Fruit fly (Drosophila melanogaster) whole organism, wandering third instar larva: ENCODE results near the gene Cp7Fb.

Experiments
- CG32264 ChIP-seq: fragments of 200-800 bp; sonication (Bioruptor generic); optimal IDR thresholded peaks from 2 replicates; lab custom pipeline; 2016; ENCODE audit warnings: missing biosample characterization, missing genetic modification characterization
- CG9705 ChIP-seq: fragments of 200-800 bp; sonication (Bioruptor generic); optimal IDR thresholded peaks from 2 replicates; lab custom pipeline; 2018; ENCODE audit warnings: missing biosample characterization, mild to moderate bottlenecking, missing genetic modification characterization
- CrebA ChIP-seq: fragments of 200-800 bp; sonication (Bioruptor generic); optimal IDR thresholded peaks from 2 replicates; lab custom pipeline; 2016; ENCODE audit warnings: missing biosample characterization, mild to moderate bottlenecking, missing genetic modification characterization, borderline replicate concordance
- Dif ChIP-seq: fragments of 200-275, 200-300 bp; sonication (Bioruptor generic); optimal IDR thresholded peaks from 2 replicates; lab custom pipeline; 2018; ENCODE audit warnings: missing biosample characterization, missing genetic modification characterization; ENCODE audit not compliant: partially characterized antibody
- HLH106 ChIP-seq: fragments of 200-800 bp; optimal IDR thresholded peaks from 3 replicates; lab custom pipeline; 2019; ENCODE audit warnings: missing biosample characterization, mild to moderate bottlenecking, missing genetic modification characterization, moderate library complexity
- Hnf4 ChIP-seq: fragments of 200-800 bp; sonication (Bioruptor generic); optimal IDR thresholded peaks from 2 replicates; lab custom pipeline; 2016; ENCODE audit warnings: missing biosample characterization, mild to moderate bottlenecking, missing genetic modification characterization
- Hr78 ChIP-seq: fragments of >200 bp; optimal IDR thresholded peaks from 2 replicates; lab custom pipeline; 2017; ENCODE audit warnings: missing biosample characterization, missing genetic modification characterization
- Hr83 ChIP-seq: fragments of 200-300 bp; sonication (Bioruptor generic); optimal IDR thresholded peaks from 2 replicates; lab custom pipeline; 2016; ENCODE audit warnings: missing biosample characterization, mild to moderate bottlenecking, missing genetic modification characterization, moderate library complexity; ENCODE audit not compliant: poor library complexity, severe bottlenecking
- Jra ChIP-seq: sonication (Bioruptor generic); optimal IDR thresholded peaks from 2 replicates; lab custom pipeline; 2016; ENCODE audit warnings: missing biosample characterization, missing genetic modification characterization
- Mio ChIP-seq: sonication (Bioruptor generic); optimal IDR thresholded peaks from 2 replicates; lab custom pipeline; 2016; ENCODE audit warnings: missing biosample characterization, missing genetic modification characterization
- N ChIP-seq: fragments of >200 bp; optimal IDR thresholded peaks from 2 replicates; lab custom pipeline; 2018; ENCODE audit warnings: missing biosample characterization, missing external identifiers, missing genetic modification characterization
- Vsx2 ChIP-seq: fragments of 200-300, 225-300 bp; sonication (Bioruptor generic); optimal IDR thresholded peaks from 2 replicates; lab custom pipeline; 2018; ENCODE audit warnings: missing biosample characterization, missing genetic modification characterization; ENCODE audit not compliant: partially characterized antibody
- br ChIP-seq: fragments of 200-800 bp; sonication (Bioruptor generic); optimal IDR thresholded peaks from 2 replicates; lab custom pipeline; 2016; ENCODE audit warnings: missing biosample characterization, missing genetic modification characterization
- dl ChIP-seq, 2 experiments: fragments of 175-275, 200-275 bp in 1 of 2; fragments of 200-275 bp in 1 of 2; sonication (Bioruptor generic); optimal IDR thresholded peaks; lab custom pipeline; 2018; ENCODE audit warnings: mild to moderate bottlenecking in 2 of 2, missing biosample characterization in 2 of 2, missing genetic modification characterization in 2 of 2, moderate library complexity in 2 of 2; ENCODE audit not compliant: partially characterized antibody in 2 of 2, insufficient read depth in 1 of 2
- dmrt93B ChIP-seq: fragments of 200-800 bp; sonication (Bioruptor generic); optimal IDR thresholded peaks from 2 replicates; lab custom pipeline; 2018; ENCODE audit warnings: missing biosample characterization, mild to moderate bottlenecking, missing genetic modification characterization
- ey ChIP-seq: fragments of 200-800 bp; sonication (Bioruptor generic); optimal IDR thresholded peaks from 2 replicates; lab custom pipeline; 2016; ENCODE audit warnings: missing biosample characterization, missing genetic modification characterization
- foxo ChIP-seq, 2 experiments: fragments of 200-800 bp; sonication (Bioruptor generic); optimal IDR thresholded peaks; 2 replicates in 1 of 2; 3 replicates in 1 of 2; lab custom pipeline; 2016 to 2017; ENCODE audit warnings: missing biosample characterization in 2 of 2, missing genetic modification characterization in 2 of 2
- fru ChIP-seq: fragments of 200-800 bp; sonication (Bioruptor generic); optimal IDR thresholded peaks from 3 replicates; lab custom pipeline; 2016; ENCODE audit warnings: missing biosample characterization, mild to moderate bottlenecking, missing genetic modification characterization
- h ChIP-seq: fragments of 200-800 bp; sonication (Bioruptor generic); optimal IDR thresholded peaks from 3 replicates; lab custom pipeline; 2016; ENCODE audit warnings: missing biosample characterization, mild to moderate bottlenecking, missing genetic modification characterization
- jim ChIP-seq: fragments of 175-275, 200-325 bp; sonication (Bioruptor generic); optimal IDR thresholded peaks from 2 replicates; lab custom pipeline; 2016; ENCODE audit warnings: missing biosample characterization, mild to moderate bottlenecking, missing genetic modification characterization
- lola ChIP-seq: fragments of >200 bp; optimal IDR thresholded peaks from 2 replicates; lab custom pipeline; 2017; ENCODE audit warnings: missing biosample characterization, missing genetic modification characterization
- pan ChIP-seq: fragments of >200 bp; optimal IDR thresholded peaks from 2 replicates; lab custom pipeline; 2017
- psq ChIP-seq: fragments of 200-800 bp; sonication (Bioruptor generic); optimal IDR thresholded peaks from 3 replicates; lab custom pipeline; 2017; ENCODE audit warnings: missing biosample characterization, mild to moderate bottlenecking, missing genetic modification characterization, moderate library complexity
- rgr ChIP-seq: fragments of 200-800 bp; sonication (Bioruptor generic); optimal IDR thresholded peaks from 3 replicates; lab custom pipeline; 2016; ENCODE audit warnings: missing biosample characterization, mild to moderate bottlenecking, missing genetic modification characterization
- sv ChIP-seq: fragments of 200-800 bp; sonication (Bioruptor generic); optimal IDR thresholded peaks from 3 replicates; lab custom pipeline; 2016; ENCODE audit warnings: missing biosample characterization, missing genetic modification characterization
- usp ChIP-seq: fragments of >200 bp; optimal IDR thresholded peaks from 2 replicates; lab custom pipeline; 2017; ENCODE audit warnings: missing biosample characterization, missing genetic modification characterization
- woc ChIP-seq: sonication (Bioruptor generic); optimal IDR thresholded peaks from 2 replicates; lab custom pipeline; 2016; ENCODE audit warnings: missing biosample characterization, mild to moderate bottlenecking, missing genetic modification characterization

Gene Cp7Fb

DNA sequence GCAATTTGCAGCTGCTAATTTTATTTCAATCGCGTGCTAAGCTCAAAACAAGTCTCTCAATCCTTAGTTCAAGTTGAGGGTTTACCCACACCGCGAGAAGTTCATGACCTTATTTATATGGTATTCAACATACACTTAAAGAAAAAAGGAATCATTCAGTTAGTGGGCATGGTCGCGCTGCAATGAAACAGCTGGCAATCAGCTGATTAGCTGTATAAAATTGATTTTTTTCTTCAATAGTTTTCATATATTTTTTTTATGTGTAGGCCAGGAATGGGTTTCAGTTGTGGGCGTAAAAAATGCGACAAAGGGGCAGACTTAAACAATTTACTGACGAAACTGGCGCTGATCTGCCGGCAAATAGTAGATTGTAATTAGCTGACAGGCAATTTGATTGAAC, 25.5 kb downstream of the Cp7Fb start:
- TF ChIP-seq rgr (GFP tag; lab: Kevin White, UChicago) (peak; percentile 7), fru (no peak), sv (GFP tag; lab: Kevin White, UChicago) (no peak), CrebA (GFP tag; lab: Kevin White, UChicago) (no peak), br (no peak), jim (GFP tag; lab: Kevin White, UChicago) (no peak), HLH106 (tag; lab: Kevin White, UChicago) (no peak), Hr83 (GFP tag; lab: Kevin White, UChicago) (no peak), usp (GFP tag; lab: Kevin White, UChicago) (no peak)

DNA sequence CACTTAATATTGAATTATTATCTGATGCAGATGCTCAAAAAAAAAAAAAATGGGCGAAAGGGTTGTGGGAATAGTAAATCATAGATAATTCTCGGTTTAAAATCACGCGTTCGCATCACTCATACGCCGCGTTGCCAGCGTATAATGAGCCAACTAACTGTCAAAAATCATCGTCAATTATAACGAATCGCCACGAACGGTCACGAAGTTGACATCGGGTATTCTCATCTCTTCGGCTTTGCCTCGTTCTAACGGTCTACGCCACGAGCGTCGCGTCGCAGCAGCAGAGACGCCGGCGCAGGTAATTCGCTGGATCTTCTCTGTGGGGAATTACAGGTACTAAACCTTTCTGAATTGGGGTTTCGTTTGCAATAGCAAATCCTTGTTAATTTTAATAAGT, 27.7 kb downstream of the Cp7Fb start:
- TF ChIP-seq Hr78 (GFP tag; lab: Kevin White, UChicago) (no peak), Hr83 (GFP tag; lab: Kevin White, UChicago) (no peak), Dif (GFP tag; lab: Kevin White, UChicago) (no peak), HLH106 (tag; lab: Kevin White, UChicago) (no peak), dmrt93B (GFP tag; lab: Kevin White, UChicago) (no peak), ey (GFP tag; lab: Kevin White, UChicago) (no peak), CG9705 (GFP tag; lab: Kevin White, UChicago) (no peak), usp (GFP tag; lab: Kevin White, UChicago) (no peak), Mio (GFP tag; lab: Kevin White, UChicago) (no peak), dl (GFP tag; optimal IDR thresholded peaks at IDR 0.05; lab: Kevin White, UChicago; ENCODE audit: insufficient read depth in 1 of 2, partially characterized antibody in 2 of 2) (no peak), CrebA (GFP tag; lab: Kevin White, UChicago) (no peak), woc (GFP tag; lab: Kevin White, UChicago) (no peak), psq (no peak)

DNA sequence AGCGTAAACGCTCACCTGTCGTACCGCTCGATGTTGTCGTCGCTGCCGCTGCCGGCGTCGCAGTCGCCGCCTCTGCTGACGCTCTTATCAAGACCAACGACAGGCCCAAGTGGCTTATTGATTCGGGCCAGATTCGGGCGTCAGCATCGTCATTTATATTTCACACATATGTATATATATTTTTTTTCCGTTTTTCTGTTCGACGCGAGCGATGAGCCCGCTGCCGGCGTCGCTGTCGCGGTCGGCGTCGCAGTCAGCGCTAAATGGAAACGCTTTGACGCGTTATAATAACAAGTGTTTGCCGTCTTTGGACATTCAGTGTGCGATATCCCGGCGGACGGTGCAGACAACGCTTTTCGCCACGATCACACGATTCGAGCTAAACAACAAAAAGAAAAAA, 28.4 kb downstream of the Cp7Fb start:
- TF ChIP-seq lola (GFP tag; lab: Kevin White, UChicago) (no peak), Hr83 (GFP tag; lab: Kevin White, UChicago) (no peak), rgr (GFP tag; lab: Kevin White, UChicago) (no peak), h (GFP tag; lab: Kevin White, UChicago) (no peak), N (GFP tag; lab: Kevin White, UChicago) (no peak), dl (GFP tag; optimal IDR thresholded peaks at IDR 0.05; lab: Kevin White, UChicago; ENCODE audit: insufficient read depth in 1 of 2, partially characterized antibody in 2 of 2) (no peak)

DNA sequence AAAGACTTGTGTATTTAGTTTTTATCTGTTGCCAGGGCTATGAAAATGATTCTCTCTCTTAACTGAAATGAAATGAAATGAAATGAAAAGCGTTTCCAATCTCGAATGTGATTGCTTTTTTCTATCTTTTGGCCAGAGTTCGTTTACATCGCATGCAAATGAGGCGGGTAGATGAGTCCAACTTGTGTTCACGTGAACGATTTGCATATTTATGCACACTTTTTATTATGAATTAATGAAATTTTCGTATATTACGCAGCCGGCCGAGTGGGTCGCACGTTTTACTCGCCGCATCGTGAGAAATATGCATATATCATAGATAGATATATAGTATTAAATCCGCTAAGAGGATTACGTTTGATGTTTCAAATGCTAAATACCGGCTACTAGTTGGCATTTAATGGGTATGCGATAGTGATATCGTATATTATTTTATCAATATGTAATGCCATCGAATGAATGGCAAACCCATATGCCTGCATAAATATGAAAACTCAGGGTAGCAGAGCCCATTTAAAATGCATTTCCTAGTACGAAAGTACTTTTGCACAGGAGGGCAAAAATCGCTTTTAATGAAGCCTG, 31.5 kb downstream of the Cp7Fb start:
- TF ChIP-seq woc (GFP tag; lab: Kevin White, UChicago), result no peak
- no peak for TF ChIP-seq psq
- TF ChIP-seq jim (GFP tag; lab: Kevin White, UChicago), result no peak
- TF ChIP-seq foxo (GFP tag; optimal IDR thresholded peaks at IDR 0.05; lab: Kevin White, UChicago), result no peak
- no peak for TF ChIP-seq Jra (GFP tag; lab: Kevin White, UChicago)
- no peak for TF ChIP-seq ey (GFP tag; lab: Kevin White, UChicago)
- TF ChIP-seq dmrt93B (GFP tag; lab: Kevin White, UChicago), result no peak
- no peak for TF ChIP-seq Hr78 (GFP tag; lab: Kevin White, UChicago)

DNA sequence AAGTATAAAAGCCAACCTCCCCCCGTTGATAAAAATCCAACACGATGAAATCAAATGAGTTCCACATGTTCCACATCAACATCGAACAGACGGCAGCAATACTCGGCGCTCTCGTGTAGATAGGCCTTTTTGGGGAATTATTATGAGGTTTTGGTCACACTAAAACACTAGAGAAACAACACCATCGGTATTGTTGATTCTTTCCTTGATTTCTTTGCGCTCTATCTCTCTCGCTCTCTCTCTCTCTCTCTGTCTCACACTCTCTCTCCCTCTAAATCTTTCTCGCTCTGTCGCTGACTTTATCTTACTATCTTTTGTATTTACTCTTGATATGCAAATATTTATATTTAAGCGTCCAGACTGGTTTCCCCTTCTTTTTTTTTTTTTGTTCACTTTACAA, 37.1 kb downstream of the Cp7Fb start:
- TF ChIP-seq psq, result no peak
- peak; percentile 68 for TF ChIP-seq Vsx2
- TF ChIP-seq, all 38 proteins: peak for 1

DNA sequence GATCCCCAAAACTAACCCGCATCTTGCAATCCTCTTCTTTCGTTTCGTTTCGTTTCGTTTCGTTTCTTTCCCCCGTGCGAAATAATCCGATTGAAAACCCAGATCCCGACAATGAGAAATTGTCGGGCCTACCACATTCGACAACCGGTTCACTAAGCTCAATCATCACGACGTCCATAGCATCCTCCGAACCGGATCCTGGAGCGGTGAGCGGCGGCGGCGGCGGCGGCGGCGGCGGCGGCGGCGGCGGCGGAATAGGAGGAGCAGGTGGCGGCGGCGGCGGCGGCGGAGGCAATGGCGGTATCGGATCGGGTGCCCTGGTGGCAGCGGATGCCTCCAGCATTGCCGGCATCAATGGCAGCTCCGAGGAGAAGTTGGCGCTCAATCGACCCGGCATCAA, 38.6 kb downstream of the Cp7Fb start:
- TF ChIP-seq pan, result no peak
- TF ChIP-seq CG32264 (GFP tag; lab: Kevin White, UChicago), result no peak
- no peak for TF ChIP-seq Hnf4
